Worm (Caenorhabditis elegans) whole organism, young adult: ENCODE measurements around the gene C09G12.5.

Experiments
- C17E4.6 ChIP-seq: fragments of 200-800 bp; sonication (Bioruptor generic); IDR thresholded peaks from 2 replicates; pipeline ENCODE4 v1.3.6; 2022; ENCODE audit warnings: missing genetic modification reagents, missing genetic modification characterization, missing compliant biosample characterization
- F22D6.2 ChIP-seq: sonication (generic microtip); optimal IDR thresholded peaks from 2 replicates; lab custom pipeline; 2016; ENCODE audit warnings: mild to moderate bottlenecking, missing genetic modification characterization, missing compliant biosample characterization
- F33H1.4 ChIP-seq: fragments of 200-800 bp; sonication (Bioruptor generic); IDR thresholded peaks from 2 replicates; pipeline ENCODE4 v1.3.6; 2022; ENCODE audit warnings: missing genetic modification reagents, missing genetic modification characterization, missing compliant biosample characterization
- F49E8.2 ChIP-seq: sonication (generic microtip); optimal IDR thresholded peaks from 3 replicates; lab custom pipeline; 2017; ENCODE audit warnings: missing genetic modification characterization, mild to moderate bottlenecking, missing compliant biosample characterization, antibody characterized with exemption, moderate library complexity; ENCODE audit not compliant: insufficient read depth
- F57A8.1 ChIP-seq: fragments of 200-800 bp; sonication (Bioruptor generic); optimal IDR thresholded peaks from 2 replicates; lab custom pipeline; 2018; ENCODE audit warnings: mild to moderate bottlenecking, missing genetic modification characterization, moderate library complexity, missing compliant biosample characterization
- F57C9.4 ChIP-seq: sonication (generic microtip); optimal IDR thresholded peaks from 2 replicates; lab custom pipeline; 2017; ENCODE audit warnings: mild to moderate bottlenecking, missing genetic modification characterization, missing compliant biosample characterization
- T07F8.4 ChIP-seq: sonication (generic microtip); optimal IDR thresholded peaks from 2 replicates; lab custom pipeline; 2016; ENCODE audit warnings: mild to moderate bottlenecking, missing genetic modification characterization, moderate library complexity, missing compliant biosample characterization
- T26A5.8 ChIP-seq: sonication (generic microtip); optimal IDR thresholded peaks from 2 replicates; lab custom pipeline; 2016; ENCODE audit warnings: missing genetic modification characterization, missing compliant biosample characterization
- akir-1 ChIP-seq: fragments of 200-800 bp; sonication (Bioruptor generic); optimal IDR thresholded peaks from 2 replicates; lab custom pipeline; 2018; ENCODE audit warnings: mild to moderate bottlenecking, missing genetic modification characterization, moderate library complexity, missing compliant biosample characterization
- aptf-2 ChIP-seq: fragments of 200-800 bp; sonication (Bioruptor generic); conservative IDR thresholded peaks from 2 replicates; pipeline ENCODE4 v1.3.6; 2022; ENCODE audit warnings: missing genetic modification reagents, missing genetic modification characterization, missing compliant biosample characterization
- atf-7 ChIP-seq: sonication (generic microtip); optimal IDR thresholded peaks from 2 replicates; lab custom pipeline; 2017; ENCODE audit warnings: mild to moderate bottlenecking, missing genetic modification characterization, missing compliant biosample characterization
- athp-1 ChIP-seq: sonication (generic microtip); optimal IDR thresholded peaks from 2 replicates; lab custom pipeline; 2017; ENCODE audit warnings: mild to moderate bottlenecking, missing genetic modification characterization, missing compliant biosample characterization
- attf-3 ChIP-seq: fragments of 200-800 bp; sonication (Bioruptor generic); conservative IDR thresholded peaks from 2 replicates; pipeline ENCODE4 v1.3.6; 2022; ENCODE audit warnings: missing genetic modification reagents, missing genetic modification characterization, missing compliant biosample characterization
- ceh-27 ChIP-seq: fragments of 200-800 bp; sonication (Bioruptor generic); optimal IDR thresholded peaks from 2 replicates; lab custom pipeline; 2018; ENCODE audit warnings: mild to moderate bottlenecking, missing genetic modification characterization, moderate library complexity, missing compliant biosample characterization
- ceh-40 ChIP-seq: fragments of 200-800 bp; sonication (Bioruptor generic); IDR thresholded peaks from 2 replicates; pipeline ENCODE4 v1.3.6; 2022; ENCODE audit warnings: missing genetic modification characterization, missing compliant biosample characterization
- ceh-79 ChIP-seq: sonication (generic microtip); optimal IDR thresholded peaks from 2 replicates; lab custom pipeline; 2017; ENCODE audit warnings: mild to moderate bottlenecking, missing genetic modification characterization, missing compliant biosample characterization
- die-1 ChIP-seq: sonication (generic microtip); optimal IDR thresholded peaks from 2 replicates; lab custom pipeline; 2016; ENCODE audit warnings: missing genotype, mild to moderate bottlenecking, missing genetic modification characterization, missing compliant biosample characterization
- dpff-1 ChIP-seq: sonication (generic microtip); optimal IDR thresholded peaks from 2 replicates; lab custom pipeline; 2017; ENCODE audit warnings: mild to moderate bottlenecking, missing genetic modification characterization, missing compliant biosample characterization
- dpl-1 ChIP-seq: fragments of 150-350 bp; optimal IDR thresholded peaks from 2 replicates; lab custom pipeline; 2014; ENCODE audit warnings: missing biosample characterization, missing genetic modification reagents, missing genetic modification characterization
- hlh-26 ChIP-seq: fragments of 200-800 bp; sonication (Bioruptor generic); conservative IDR thresholded peaks from 2 replicates; pipeline ENCODE4 v1.3.6; 2022; ENCODE audit warnings: missing genetic modification reagents, missing genetic modification characterization, missing compliant biosample characterization
- hmg-1.2 ChIP-seq: fragments of 200-800 bp; sonication (Bioruptor generic); IDR thresholded peaks from 2 replicates; pipeline ENCODE4 v1.3.6; 2022; ENCODE audit warnings: missing genetic modification reagents, missing genetic modification characterization, missing compliant biosample characterization
- hrde-1 ChIP-seq: sonication (generic microtip); optimal IDR thresholded peaks from 2 replicates; lab custom pipeline; 2016; ENCODE audit warnings: missing genetic modification characterization, mild to moderate bottlenecking, missing compliant biosample characterization, moderate library complexity, missing genotype, missing genetic modification reagents, borderline replicate concordance
- lin-35 ChIP-seq, 3 experiments: fragments of 150-350 bp in 2 of 3; sonication (generic microtip) in 1 of 3; optimal IDR thresholded peaks; 2 replicates each; lab custom pipeline; 2014 to 2018; ENCODE audit warnings: missing biosample characterization in 3 of 3, missing genetic modification characterization in 3 of 3, missing genetic modification reagents in 3 of 3
- lin-54 ChIP-seq: fragments of 200-800 bp; sonication (Bioruptor generic); optimal IDR thresholded peaks from 2 replicates; lab custom pipeline; 2018; ENCODE audit warnings: mild to moderate bottlenecking, missing genetic modification characterization, missing compliant biosample characterization
- mcd-1 ChIP-seq: fragments of 200-800 bp; sonication (Bioruptor generic); IDR thresholded peaks from 2 replicates; pipeline ENCODE4 v1.3.6; 2022; ENCODE audit warnings: missing genetic modification reagents, missing genetic modification characterization, missing compliant biosample characterization
- mel-28 ChIP-seq: sonication (generic microtip); optimal IDR thresholded peaks from 2 replicates; lab custom pipeline; 2016; ENCODE audit warnings: borderline replicate concordance, mild to moderate bottlenecking, missing genetic modification characterization, missing compliant biosample characterization
- mes-4 ChIP-seq: sonication (generic microtip); optimal IDR thresholded peaks from 2 replicates; lab custom pipeline; 2016; ENCODE audit warnings: missing genotype, missing genetic modification characterization, missing compliant biosample characterization
- nfya-1 ChIP-seq: sonication (generic microtip); optimal IDR thresholded peaks from 2 replicates; lab custom pipeline; 2017; ENCODE audit warnings: antibody characterized with exemption, missing compliant biosample characterization, missing genetic modification characterization, borderline replicate concordance; ENCODE audit not compliant: insufficient read depth
- nhr-80 ChIP-seq: sonication (generic microtip); optimal IDR thresholded peaks from 2 replicates; lab custom pipeline; 2016; ENCODE audit warnings: missing genetic modification characterization, missing compliant biosample characterization
- nhr-90 ChIP-seq: sonication (generic microtip); optimal IDR thresholded peaks from 2 replicates; lab custom pipeline; 2016; ENCODE audit warnings: missing genotype, mild to moderate bottlenecking, missing genetic modification characterization, missing compliant biosample characterization
- pbrm-1 ChIP-seq: fragments of 200-800 bp; sonication (Bioruptor generic); IDR thresholded peaks from 2 replicates; pipeline ENCODE4 v1.3.6; 2022; ENCODE audit warnings: missing genetic modification reagents, missing genetic modification characterization, missing compliant biosample characterization
- rcor-1 ChIP-seq: fragments of 200-800 bp; sonication (Bioruptor generic); IDR thresholded peaks from 2 replicates; pipeline ENCODE4 v1.3.6; 2022; ENCODE audit warnings: missing genetic modification reagents, missing genetic modification characterization, missing compliant biosample characterization
- rpc-1 ChIP-seq, 2 experiments: fragments of 150-350 bp in 1 of 2; sonication (generic microtip) in 1 of 2; optimal IDR thresholded peaks; 2 replicates each; lab custom pipeline; 2014 to 2018; ENCODE audit warnings: missing biosample characterization in 1 of 2, missing genetic modification characterization in 1 of 2, missing genetic modification reagents in 1 of 2, missing genotype in 1 of 2
- sea-2 ChIP-seq: fragments of 200-800 bp; sonication (Bioruptor generic); IDR thresholded peaks from 2 replicates; pipeline ENCODE4 v1.3.6; 2022; ENCODE audit warnings: missing genetic modification characterization, missing compliant biosample characterization
- snpc-1.1 ChIP-seq: sonication (generic microtip); optimal IDR thresholded peaks from 2 replicates; lab custom pipeline; 2017; ENCODE audit warnings: missing genetic modification characterization, mild to moderate bottlenecking, missing compliant biosample characterization, antibody characterized with exemption, moderate library complexity, missing genotype, missing genetic modification reagents; ENCODE audit not compliant: insufficient read depth
- snpc-1.3 ChIP-seq: sonication (generic microtip); optimal IDR thresholded peaks from 2 replicates; lab custom pipeline; 2017; ENCODE audit warnings: missing genetic modification characterization, mild to moderate bottlenecking, missing compliant biosample characterization, antibody characterized with exemption, moderate library complexity, missing genotype, missing genetic modification reagents; ENCODE audit not compliant: insufficient read depth
- somi-1 ChIP-seq: fragments of 200-800 bp; sonication (Bioruptor generic); optimal IDR thresholded peaks from 2 replicates; lab custom pipeline; 2018; ENCODE audit warnings: mild to moderate bottlenecking, missing genetic modification characterization, missing compliant biosample characterization
- unc-130 ChIP-seq: sonication (generic microtip); optimal IDR thresholded peaks from 2 replicates; lab custom pipeline; 2016; ENCODE audit warnings: missing genetic modification reagents, missing genetic modification characterization, missing compliant biosample characterization
- zim-3 ChIP-seq: sonication (generic microtip); optimal IDR thresholded peaks from 2 replicates; lab custom pipeline; 2017; ENCODE audit warnings: mild to moderate bottlenecking, missing genetic modification characterization, moderate library complexity, missing compliant biosample characterization
- ztf-18 ChIP-seq: sonication (generic microtip); optimal IDR thresholded peaks from 2 replicates; lab custom pipeline; 2016; ENCODE audit warnings: missing genotype, mild to moderate bottlenecking, missing genetic modification characterization, missing compliant biosample characterization
- ztf-6 ChIP-seq: fragments of 200-800 bp; sonication (Bioruptor generic); IDR thresholded peaks from 2 replicates; pipeline ENCODE4 v1.3.6; 2022; ENCODE audit warnings: missing genetic modification reagents, missing genetic modification characterization, missing compliant biosample characterization

C09G12.5 gene

ce11 chrIV:3467128-3467527 lies 12.0 kb upstream of the C09G12.5 start, which contains the start of gene F58E2.3 (continued):
- TF ChIP-seq ceh-79 (tag; lab: Kevin White, UChicago), result no peak

DNA sequence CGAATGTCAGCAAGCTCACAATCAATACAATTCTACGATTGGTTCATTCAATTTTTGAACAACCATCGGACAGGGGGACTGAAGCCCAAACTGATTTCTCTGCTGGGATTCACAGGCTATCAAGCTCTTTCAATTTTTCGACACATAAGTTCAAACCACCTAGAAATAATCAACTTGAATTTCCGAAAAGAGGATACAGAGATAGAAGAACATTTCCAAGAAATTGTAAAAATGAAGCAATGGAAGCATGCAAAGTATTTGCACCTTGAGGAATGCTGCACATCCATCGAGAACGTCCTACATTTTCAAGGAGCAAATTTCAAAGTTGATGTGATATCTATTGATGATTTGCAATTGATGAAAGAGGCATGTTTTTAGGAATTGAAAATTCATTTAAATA lies 11.4 kb upstream of the C09G12.5 start:
- TF ChIP-seq F49E8.2 (no peak), ztf-18 (no peak), hmg-1.2 (GFP tag; lab: Robert Waterston, UW) (no peak), aptf-2 (GFP tag; lab: Robert Waterston, UW) (no peak), atf-7 (tag; lab: Kevin White, UChicago) (no peak), lin-35 (GFP tag; optimal IDR thresholded peaks at IDR 0.05; lab: Kevin White, UChicago) (no peak)

DNA sequence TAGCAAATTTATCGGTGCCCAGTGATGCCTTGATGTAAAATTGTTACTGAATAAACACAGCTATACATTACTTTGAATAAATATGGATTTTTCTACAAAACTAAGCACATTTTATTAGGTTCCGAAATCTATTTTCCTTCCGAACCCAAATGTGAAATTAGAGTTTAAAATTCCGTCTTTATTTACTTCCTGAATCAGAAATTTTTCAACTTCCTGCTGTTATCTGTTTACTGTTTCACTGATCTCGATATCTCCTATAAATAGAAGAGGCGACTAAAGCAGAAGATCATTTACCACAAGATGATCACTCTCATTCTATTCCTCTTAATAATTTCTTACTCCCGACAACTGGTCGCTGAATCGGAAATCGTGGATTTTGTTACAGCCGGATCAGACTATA lies 9.4 kb upstream of the C09G12.5 start, which contains the start of gene F58E2.2:
F58E2.2 (plus strand) TSS at position 301 of the 400 bp plus-strand sequence.
- TF ChIP-seq snpc-1.3 (no peak), hlh-26 (GFP tag; lab: Robert Waterston, UW) (no peak), C17E4.6 (GFP tag; lab: Robert Waterston, UW) (no peak), F22D6.2 (tag; lab: Kevin White, UChicago) (no peak), lin-54 (GFP tag; lab: Kevin White, UChicago) (no peak), somi-1 (no peak), nfya-1 (no peak), ceh-40 (GFP tag; lab: Robert Waterston, UW) (no peak), ztf-6 (no peak), snpc-1.1 (no peak), T26A5.8 (tag; lab: Kevin White, UChicago) (no peak), dpff-1 (tag; lab: Kevin White, UChicago) (no peak), athp-1 (no peak), rcor-1 (GFP tag; lab: Robert Waterston, UW) (no peak), mes-4 (no peak)

DNA sequence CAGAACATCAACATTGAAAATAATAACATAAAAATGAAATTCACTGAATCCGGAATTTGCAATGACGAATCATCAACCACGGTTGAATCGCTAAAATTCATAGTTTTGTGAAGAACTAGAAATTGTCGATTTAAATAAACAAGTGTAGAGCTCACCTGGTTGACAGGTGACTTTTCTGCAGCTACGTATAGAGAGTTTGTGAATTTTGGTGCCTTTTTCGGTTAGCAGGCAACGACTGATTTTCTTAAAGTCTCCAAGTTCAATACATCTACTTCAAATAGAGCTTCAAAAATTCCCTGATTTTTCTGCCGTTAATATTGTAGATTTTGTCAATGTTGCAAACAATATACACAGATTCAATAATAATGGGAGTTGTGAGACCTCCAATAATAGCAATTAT lies 2.0 kb upstream of the C09G12.5 start, which contains the start of gene srz-69:
srz-69 (minus strand) TSS at position 101 of the 400 bp plus-strand sequence.
- TF ChIP-seq snpc-1.3 (no peak), mel-28 (tag; lab: Kevin White, UChicago) (no peak), F33H1.4 (no peak), akir-1 (GFP tag; lab: Kevin White, UChicago) (no peak), unc-130 (GFP tag; lab: Kevin White, UChicago) (no peak), die-1 (tag; lab: Kevin White, UChicago) (no peak), attf-3 (GFP tag; lab: Robert Waterston, UW) (no peak), nhr-80 (tag; lab: Kevin White, UChicago) (no peak), zim-3 (tag; lab: Kevin White, UChicago) (no peak), ceh-27 (GFP tag; lab: Kevin White, UChicago) (no peak), dpl-1 (GFP tag; lab: Kevin White, UChicago) (no peak), mes-4 (no peak), mcd-1 (GFP tag; lab: Robert Waterston, UW) (no peak), snpc-1.1 (no peak), rcor-1 (GFP tag; lab: Robert Waterston, UW) (no peak)

ce11 chrIV:3481760-3482159 lies 2.6 kb downstream of the C09G12.5 start, which contains the start of gene srz-37:
Gene srz-37, minus strand, starts transcription at chrIV:3481860.
- TF ChIP-seq sea-2 (GFP tag; lab: Robert Waterston, UW) (no peak), rpc-1 (optimal IDR thresholded peaks at IDR 0.05; lab: Kevin White, UChicago) (no peak), rpc-1 (tag; optimal IDR thresholded peaks at IDR 0.05; lab: Kevin White, UChicago) (no peak), zim-3 (tag; lab: Kevin White, UChicago) (no peak), atf-7 (tag; lab: Kevin White, UChicago) (no peak), dpff-1 (tag; lab: Kevin White, UChicago) (no peak), nhr-80 (tag; lab: Kevin White, UChicago) (no peak), F33H1.4 (no peak), ceh-40 (GFP tag; lab: Robert Waterston, UW) (no peak), hrde-1 (tag; lab: Kevin White, UChicago) (no peak), F57A8.1 (no peak), T07F8.4 (tag; lab: Kevin White, UChicago) (no peak), lin-35 (GFP tag; optimal IDR thresholded peaks at IDR 0.05; lab: Kevin White, UChicago) (no peak), dpl-1 (GFP tag; lab: Kevin White, UChicago) (no peak), pbrm-1 (GFP tag; lab: Robert Waterston, UW) (no peak), nhr-90 (tag; lab: Kevin White, UChicago) (no peak), F57C9.4 (tag; lab: Kevin White, UChicago) (no peak), unc-130 (GFP tag; lab: Kevin White, UChicago) (no peak)
